Fruit fly (Drosophila melanogaster) whole organism: ENCODE results near the gene CG13385.

Experiments used
- CG8478 ChIP-seq: fragments of >200 bp; optimal IDR thresholded peaks from 2 replicates; lab custom pipeline; 2018; ENCODE audit warnings: inconsistent platforms
- Dll ChIP-seq: fragments of >200 bp; optimal IDR thresholded peaks from 2 replicates; lab custom pipeline; 2017
- EcR ChIP-seq, 2 experiments: fragments of >200 bp; optimal IDR thresholded peaks; 2 replicates each; lab custom pipeline; 2017; ENCODE audit warnings: missing biosample characterization in 2 of 2, missing genetic modification characterization in 2 of 2, missing genetic modification reagents in 2 of 2
- pan ChIP-seq: fragments of >200 bp; optimal IDR thresholded peaks from 2 replicates; lab custom pipeline; 2017
- psq ChIP-seq: fragments of >200 bp; optimal IDR thresholded peaks from 2 replicates; lab custom pipeline; 2017
- usp ChIP-seq: fragments of >200 bp; optimal IDR thresholded peaks from 2 replicates; lab custom pipeline; 2017; ENCODE audit warnings: missing biosample characterization, missing genetic modification characterization, mixed read lengths

DNA sequence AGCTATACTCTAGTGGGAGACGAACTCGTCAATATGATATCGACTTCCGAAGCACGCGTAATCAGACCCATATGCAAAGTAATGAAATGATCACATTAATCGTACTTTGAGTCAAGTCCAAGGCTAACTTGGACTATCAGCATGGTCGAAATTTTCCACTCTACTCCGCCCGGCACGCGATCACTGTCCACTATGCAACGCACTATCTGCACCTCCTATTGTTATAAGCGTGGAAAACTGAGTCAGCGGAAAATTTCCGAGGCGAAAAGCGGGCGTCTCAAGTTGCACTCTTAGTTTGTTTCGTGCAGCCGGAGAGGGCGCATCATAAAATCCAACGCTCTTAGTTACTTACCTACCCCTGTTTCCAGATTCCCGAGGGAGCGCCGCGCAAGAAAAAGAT is 10.6 kb upstream of the CG13385 start:
- TF ChIP-seq pan (lab: Kevin White, UChicago) (no peak), CG8478 (lab: Kevin White, UChicago) (no peak), psq (lab: Kevin White, UChicago) (no peak), Dll (lab: Kevin White, UChicago) (no peak), usp (GFP tag; lab: Kevin White, UChicago) (no peak), EcR (GFP tag; optimal IDR thresholded peaks at IDR 0.05; lab: Kevin White, UChicago) (no peak)
